Fruit fly (Drosophila melanogaster) Kc167 (cell line): ENCODE data around the gene CG46026.

ENCODE experiments used
- Myc ChIP-seq: fragments of >200 bp; optimal IDR thresholded peaks from 2 replicates; lab custom pipeline; 2017; ENCODE audit warnings: missing external identifiers
- Sin3A ChIP-seq: fragments of >200 bp; optimal IDR thresholded peaks from 2 replicates; lab custom pipeline; 2018; ENCODE audit warnings: missing external identifiers
- h ChIP-seq: fragments of >200 bp; optimal IDR thresholded peaks from 3 replicates; lab custom pipeline; 2018; ENCODE audit warnings: missing external identifiers
- insv ChIP-seq: fragments of >200 bp; optimal IDR thresholded peaks from 3 replicates; lab custom pipeline; 2018; ENCODE audit warnings: missing external identifiers
- psq ChIP-seq: fragments of >200 bp; optimal IDR thresholded peaks from 2 replicates; lab custom pipeline; 2017; ENCODE audit warnings: missing external identifiers
- ttk ChIP-seq: sonication (Bioruptor generic); optimal IDR thresholded peaks from 2 replicates; lab custom pipeline; 2017; ENCODE audit warnings: missing external identifiers

The CG46026 gene

DNA sequence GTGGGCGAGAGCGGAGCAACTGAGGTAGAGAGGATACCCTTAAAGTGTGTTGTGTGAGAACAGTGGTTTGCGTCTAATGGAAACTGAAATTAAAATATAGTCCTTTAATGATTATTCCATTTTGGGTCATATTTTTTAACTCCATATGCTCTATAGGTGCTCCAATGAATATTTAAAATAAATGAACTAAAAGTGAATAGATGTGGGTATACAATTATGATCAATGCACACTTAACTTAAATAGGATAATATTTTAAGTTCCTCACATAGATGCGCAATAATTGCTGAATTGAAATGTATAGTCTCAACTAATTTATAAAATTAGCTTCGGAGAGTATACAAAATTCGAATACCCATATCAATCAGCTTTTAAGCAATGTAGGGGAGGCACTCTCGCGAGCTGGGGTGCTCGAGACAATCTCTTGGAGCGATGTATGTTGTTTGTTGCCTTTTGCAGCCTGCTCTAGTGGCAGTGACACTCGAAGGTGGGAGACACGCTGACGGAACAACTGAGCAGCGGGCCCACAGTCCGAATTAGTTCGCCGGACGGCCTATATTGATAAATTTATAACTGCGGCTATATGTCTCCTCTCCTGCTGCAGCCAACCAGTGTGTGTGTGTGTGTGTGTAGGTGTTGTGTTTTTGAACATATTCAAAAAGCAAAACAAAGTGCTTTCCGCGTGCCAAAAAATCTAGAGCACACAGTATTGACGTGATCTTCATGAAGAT is 47.1 kb downstream of the CG46026 start:
- no peak for TF ChIP-seq h (lab: Kevin White, UChicago)
- no peak for TF ChIP-seq psq (lab: Kevin White, UChicago)
- TF ChIP-seq insv (lab: Kevin White, UChicago) = no peak

DNA sequence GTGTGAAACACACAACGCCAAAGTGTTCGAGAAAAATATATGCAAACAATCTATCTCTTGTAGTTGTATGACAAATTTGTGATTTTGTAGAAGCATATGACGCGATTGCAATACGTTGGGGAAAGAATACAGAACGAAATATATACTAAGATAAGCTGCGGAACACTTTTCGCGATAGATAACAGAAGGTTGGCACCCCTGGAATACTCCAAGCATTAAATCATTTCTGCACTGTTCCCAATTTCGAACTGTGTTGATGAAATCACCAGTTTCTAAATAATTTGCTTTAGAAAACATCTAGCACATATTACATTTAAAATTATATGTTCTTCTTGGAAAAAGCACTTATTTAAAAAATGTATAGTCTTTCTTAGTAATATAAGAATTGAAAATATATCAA is 47.7 kb downstream of the CG46026 start:
- no peak for TF ChIP-seq h (lab: Kevin White, UChicago)
- no peak for TF ChIP-seq Sin3A (lab: Kevin White, UChicago)
- TF ChIP-seq insv (lab: Kevin White, UChicago) = no peak
- no peak for TF ChIP-seq ttk
- TF ChIP-seq psq (lab: Kevin White, UChicago) = no peak
- no peak for TF ChIP-seq Myc (lab: Kevin White, UChicago)
